Fruit fly (Drosophila melanogaster) whole organism, embryonic: ENCODE results near the gene CG31792.

Experiments used
- Atf3 ChIP-seq: fragments of 200-800 bp; sonication (Bioruptor generic); optimal IDR thresholded peaks from 3 replicates; lab custom pipeline; 2016; ENCODE audit warnings: missing biosample characterization, missing genetic modification characterization
- B-H2 ChIP-seq: fragments of 200-800 bp; sonication (Bioruptor generic); optimal IDR thresholded peaks from 2 replicates; lab custom pipeline; 2018; ENCODE audit warnings: missing biosample characterization, mild to moderate bottlenecking, missing genetic modification characterization
- Bgb ChIP-seq: fragments of 200-800 bp; sonication (Bioruptor generic); IDR thresholded peaks from 2 replicates; pipeline ENCODE4 v1.3.6; 2022; ENCODE audit warnings: missing biosample characterization, missing genetic modification characterization; ENCODE audit not compliant: partially characterized antibody
- Blimp-1 ChIP-seq: fragments of 200-800 bp; sonication (Bioruptor generic); optimal IDR thresholded peaks from 3 replicates; lab custom pipeline; 2018; ENCODE audit warnings: missing biosample characterization, missing genetic modification characterization, mild to moderate bottlenecking, moderate library complexity, missing genetic modification reagents
- CG11247 ChIP-seq: fragments of 200-800 bp; sonication (Bioruptor generic); IDR thresholded peaks from 2 replicates; pipeline ENCODE4 v1.3.6; 2022; ENCODE audit warnings: missing biosample characterization, missing genetic modification characterization
- CG11560 ChIP-seq: fragments of 200-800 bp; sonication (Bioruptor generic); IDR thresholded peaks from 3 replicates; pipeline ENCODE4 v1.3.6; 2022; ENCODE audit warnings: missing biosample characterization, missing genetic modification characterization
- CG11695 ChIP-seq: fragments of 200-800 bp; sonication (Bioruptor generic); IDR thresholded peaks from 3 replicates; pipeline ENCODE4 v1.3.6; 2022; ENCODE audit warnings: missing biosample characterization, missing genetic modification characterization
- CG12769 ChIP-seq: fragments of 200-800 bp; sonication (Bioruptor generic); optimal IDR thresholded peaks from 2 replicates; lab custom pipeline; 2019; ENCODE audit warnings: missing biosample characterization, mild to moderate bottlenecking, missing genetic modification characterization, moderate library complexity
- CG1529 ChIP-seq: fragments of 200-800 bp; sonication (Bioruptor generic); optimal IDR thresholded peaks from 3 replicates; lab custom pipeline; 2018; ENCODE audit warnings: missing biosample characterization, missing genetic modification characterization
- CG17802 ChIP-seq: fragments of 200-800 bp; sonication (Bioruptor generic); optimal IDR thresholded peaks from 2 replicates; lab custom pipeline; 2018; ENCODE audit warnings: missing biosample characterization, mild to moderate bottlenecking, missing genetic modification characterization, moderate library complexity
- CG30431 ChIP-seq: fragments of 200-800 bp; sonication (Bioruptor generic); optimal IDR thresholded peaks from 2 replicates; lab custom pipeline; 2017; ENCODE audit warnings: missing biosample characterization, missing genetic modification characterization
- CG31388 ChIP-seq: fragments of 200-800 bp; sonication (Bioruptor generic); optimal IDR thresholded peaks from 2 replicates; lab custom pipeline; 2016; ENCODE audit warnings: missing biosample characterization, missing genetic modification characterization
- CG3407 ChIP-seq: fragments of 200-800 bp; sonication (Bioruptor generic); optimal IDR thresholded peaks from 2 replicates; lab custom pipeline; 2018; ENCODE audit warnings: missing biosample characterization, mild to moderate bottlenecking, missing genetic modification characterization
- CG4282 ChIP-seq: fragments of 200-800 bp; sonication (Bioruptor generic); optimal IDR thresholded peaks from 2 replicates; lab custom pipeline; 2016; ENCODE audit warnings: missing biosample characterization, missing genetic modification characterization
- CG4424 ChIP-seq: fragments of 200-800 bp; sonication (Bioruptor generic); optimal IDR thresholded peaks from 3 replicates; lab custom pipeline; 2016; ENCODE audit warnings: missing biosample characterization, missing genetic modification characterization
- CG4730 ChIP-seq: fragments of 200-800 bp; sonication (Bioruptor generic); IDR thresholded peaks from 2 replicates; pipeline ENCODE4 v1.3.6; 2022; ENCODE audit warnings: missing biosample characterization, missing genetic modification characterization
- CG6683 ChIP-seq: fragments of 200-800 bp; sonication (Bioruptor generic); optimal IDR thresholded peaks from 2 replicates; lab custom pipeline; 2017; ENCODE audit warnings: missing biosample characterization, mild to moderate bottlenecking, missing genetic modification characterization, missing genetic modification reagents
- CG8478 ChIP-seq: fragments of >200 bp; optimal IDR thresholded peaks from 2 replicates; lab custom pipeline; 2018
- CG9609 ChIP-seq: fragments of 200-800 bp; sonication (Bioruptor generic); optimal IDR thresholded peaks from 3 replicates; lab custom pipeline; 2016; ENCODE audit warnings: missing biosample characterization, missing genetic modification characterization
- Dip2 ChIP-seq: fragments of 200-800 bp; sonication (Bioruptor generic); IDR thresholded peaks from 2 replicates; pipeline ENCODE4 v1.3.6; 2022; ENCODE audit warnings: missing biosample characterization, missing genetic modification characterization
- Dll ChIP-seq: fragments of 200-800 bp; sonication (Bioruptor generic); IDR thresholded peaks from 4 replicates; pipeline ENCODE4 v1.3.6; 2022; ENCODE audit warnings: missing biosample characterization, missing genetic modification characterization; ENCODE audit not compliant: partially characterized antibody
- Dp ChIP-seq: fragments of 200-800 bp; sonication (Bioruptor generic); optimal IDR thresholded peaks from 2 replicates; lab custom pipeline; 2018; ENCODE audit warnings: missing biosample characterization, mild to moderate bottlenecking, missing genetic modification characterization, moderate library complexity
- HLH3B ChIP-seq: fragments of 200-800 bp; sonication (Bioruptor generic); IDR thresholded peaks from 2 replicates; pipeline ENCODE4 v1.3.6; 2022; ENCODE audit warnings: missing biosample characterization, missing genetic modification characterization
- Hand ChIP-seq: fragments of 200-800 bp; sonication (Bioruptor generic); optimal IDR thresholded peaks from 2 replicates; lab custom pipeline; 2017; ENCODE audit warnings: mild to moderate bottlenecking, missing biosample characterization, missing genetic modification reagents, missing genetic modification characterization
- Lim3 ChIP-seq: fragments of 200-800 bp; sonication (Bioruptor generic); IDR thresholded peaks from 2 replicates; pipeline ENCODE4 v1.3.6; 2022; ENCODE audit warnings: missing biosample characterization, missing genetic modification characterization
- Lpt ChIP-seq: fragments of >200 bp; optimal IDR thresholded peaks from 2 replicates; lab custom pipeline; 2018; ENCODE audit warnings: missing biosample characterization, missing genetic modification characterization
- Nf-YA ChIP-seq: fragments of 200-800 bp; sonication (Bioruptor generic); IDR thresholded peaks from 2 replicates; pipeline ENCODE4 v1.3.6; 2022; ENCODE audit warnings: missing biosample characterization, missing genetic modification characterization
- Nf-YC ChIP-seq: fragments of 200-800 bp; optimal IDR thresholded peaks from 3 replicates; lab custom pipeline; 2019; ENCODE audit warnings: missing biosample characterization, mild to moderate bottlenecking, missing genetic modification characterization, moderate library complexity
- PHDP ChIP-seq: fragments of 200-800 bp; sonication (Bioruptor generic); optimal IDR thresholded peaks from 3 replicates; lab custom pipeline; 2018; ENCODE audit warnings: missing biosample characterization, mild to moderate bottlenecking, missing genetic modification characterization, moderate library complexity
- Poxn ChIP-seq: fragments of 200-800 bp; sonication (Bioruptor generic); IDR thresholded peaks from 2 replicates; pipeline ENCODE4 v1.3.6; 2022; ENCODE audit warnings: missing biosample characterization, missing genetic modification characterization
- Rx ChIP-seq: fragments of 200-800 bp; sonication (Bioruptor generic); IDR thresholded peaks from 2 replicates; pipeline ENCODE4 v1.3.6; 2022; ENCODE audit warnings: missing biosample characterization, missing genetic modification characterization
- Spps ChIP-seq: fragments of 200-800 bp; sonication (Bioruptor generic); optimal IDR thresholded peaks from 2 replicates; lab custom pipeline; 2018; ENCODE audit warnings: missing biosample characterization, mild to moderate bottlenecking, missing genetic modification characterization
- Tbp ChIP-seq: fragments of >200 bp; optimal IDR thresholded peaks from 2 replicates; lab custom pipeline; 2018; ENCODE audit warnings: missing biosample characterization, missing genetic modification characterization
- Xbp1 ChIP-seq: fragments of 200-800 bp; sonication (Bioruptor generic); optimal IDR thresholded peaks from 3 replicates; lab custom pipeline; 2016; ENCODE audit warnings: missing biosample characterization, mild to moderate bottlenecking, missing genetic modification characterization
- aop ChIP-seq: fragments of 200-800 bp; sonication (Bioruptor generic); IDR thresholded peaks from 2 replicates; pipeline ENCODE4 v1.3.6; 2022; ENCODE audit warnings: missing biosample characterization, missing genetic modification characterization
- ase ChIP-seq: fragments of 200-800 bp; sonication (Bioruptor generic); IDR thresholded peaks from 3 replicates; pipeline ENCODE4 v1.3.6; 2022; ENCODE audit warnings: missing biosample characterization, missing genetic modification characterization
- bsh ChIP-seq, 2 experiments: fragments of 200-800 bp; sonication (Bioruptor generic); optimal IDR thresholded peaks; 2 replicates each; lab custom pipeline; 2017 to 2018; ENCODE audit warnings: mild to moderate bottlenecking in 2 of 2, missing biosample characterization in 2 of 2, missing genetic modification characterization in 2 of 2, moderate library complexity in 1 of 2
- cato ChIP-seq: fragments of 200-800 bp; sonication (Bioruptor generic); optimal IDR thresholded peaks from 2 replicates; lab custom pipeline; 2016; ENCODE audit warnings: missing biosample characterization, missing genetic modification characterization, borderline replicate concordance
- crc ChIP-seq: fragments of 200-800 bp; sonication (Bioruptor generic); optimal IDR thresholded peaks from 2 replicates; lab custom pipeline; 2016; ENCODE audit warnings: missing biosample characterization, missing genetic modification characterization
- esg ChIP-seq: fragments of 200-800 bp; sonication (Bioruptor generic); conservative IDR thresholded peaks from 2 replicates; pipeline ENCODE4 v1.3.6; 2022; ENCODE audit warnings: missing biosample characterization, missing genetic modification characterization
- gfzf ChIP-seq: fragments of 200-800 bp; sonication (Bioruptor generic); optimal IDR thresholded peaks from 2 replicates; lab custom pipeline; 2016; ENCODE audit warnings: missing biosample characterization, mild to moderate bottlenecking, missing genetic modification characterization, moderate library complexity
- mirr ChIP-seq: fragments of 200-800 bp; sonication (Bioruptor generic); optimal IDR thresholded peaks from 3 replicates; lab custom pipeline; 2018; ENCODE audit warnings: missing biosample characterization, mild to moderate bottlenecking, missing genetic modification characterization
- odd ChIP-seq: fragments of 200-800 bp; sonication (Bioruptor generic); optimal IDR thresholded peaks from 2 replicates; lab custom pipeline; 2017; ENCODE audit warnings: missing biosample characterization, mild to moderate bottlenecking, missing genetic modification characterization
- pzg ChIP-seq: fragments of 200-800 bp; sonication (Bioruptor generic); optimal IDR thresholded peaks from 3 replicates; lab custom pipeline; 2018; ENCODE audit warnings: missing biosample characterization, mild to moderate bottlenecking, missing genetic modification characterization, moderate library complexity
- tio ChIP-seq: fragments of 200-800 bp; sonication (Bioruptor generic); optimal IDR thresholded peaks from 2 replicates; lab custom pipeline; 2017; ENCODE audit warnings: missing biosample characterization, missing genetic modification characterization, inconsistent platforms
- tna ChIP-seq: fragments of 200-800 bp; sonication (Bioruptor generic); IDR thresholded peaks from 2 replicates; pipeline ENCODE4 v1.3.6; 2022; ENCODE audit warnings: missing biosample characterization, missing genetic modification characterization; ENCODE audit not compliant: partially characterized antibody
- toy ChIP-seq: fragments of 200-800 bp; sonication (Bioruptor generic); IDR thresholded peaks from 2 replicates; pipeline ENCODE4 v1.3.6; 2022; ENCODE audit warnings: missing biosample characterization, missing genetic modification characterization
- tx ChIP-seq: fragments of 200-800 bp; sonication (Bioruptor generic); optimal IDR thresholded peaks from 2 replicates; lab custom pipeline; 2016; ENCODE audit warnings: missing biosample characterization, missing genetic modification characterization
- unpg ChIP-seq: fragments of 200-800 bp; sonication (Bioruptor generic); optimal IDR thresholded peaks from 3 replicates; lab custom pipeline; 2018; ENCODE audit warnings: missing biosample characterization, mild to moderate bottlenecking, missing genetic modification characterization, moderate library complexity

The CG31792 gene

DNA sequence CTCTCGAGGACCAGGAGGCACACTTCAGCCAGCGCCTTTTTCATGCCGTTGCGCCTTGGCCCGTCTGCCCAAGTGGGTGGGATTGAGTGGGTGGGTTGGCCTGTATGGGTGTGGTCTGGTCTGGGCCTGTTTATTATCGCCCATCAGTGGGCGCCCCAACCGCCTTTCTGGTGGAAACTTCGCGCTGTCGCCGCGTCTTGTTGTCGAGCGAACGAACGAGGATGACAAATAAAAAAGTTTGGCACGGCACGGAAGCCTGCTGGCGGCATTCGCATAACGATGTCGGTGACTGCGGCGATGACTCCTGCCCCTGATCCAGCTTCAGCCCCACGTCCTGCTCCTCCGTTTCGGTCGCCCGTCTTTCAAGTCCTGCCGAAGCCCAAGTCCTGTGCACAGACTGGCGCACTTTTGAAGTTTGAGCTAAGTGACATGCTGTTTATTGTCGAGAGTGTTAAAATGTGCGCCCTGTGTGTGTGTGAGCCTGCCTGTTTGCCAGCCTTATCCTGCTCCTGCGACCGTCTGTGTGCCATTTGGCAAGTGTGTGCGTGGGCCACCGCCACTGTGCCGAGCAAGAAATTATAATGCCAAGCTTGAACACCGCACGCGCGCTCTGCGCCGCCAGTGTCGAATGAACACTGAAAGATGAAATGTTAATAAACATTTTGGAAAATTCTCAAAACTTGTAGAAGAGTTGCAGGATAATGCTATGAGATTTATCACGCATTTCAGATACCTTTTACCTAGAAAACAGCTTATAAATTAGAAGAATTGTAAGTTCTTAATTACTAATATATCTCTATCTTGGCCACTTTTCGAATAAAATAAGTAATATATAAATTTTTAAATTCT lies 17.0 kb downstream of the CG31792 start (continued):
- peak in 1 of 2 experiments; percentile 73 for TF ChIP-seq bsh (GFP tag; optimal IDR thresholded peaks at IDR 0.05; lab: Kevin White, UChicago)
- no peak for TF ChIP-seq aop (GFP tag; lab: Robert Waterston, UW)
- TF ChIP-seq mirr (GFP tag; lab: Kevin White, UChicago), result peak; percentile 66
- TF ChIP-seq HLH3B (GFP tag; lab: Robert Waterston, UW), result peak; percentile 70
- no peak for TF ChIP-seq crc (GFP tag; lab: Kevin White, UChicago)
- TF ChIP-seq Lim3, result no peak
- TF ChIP-seq tx (GFP tag; lab: Kevin White, UChicago), result no peak
- no peak for TF ChIP-seq Lpt (GFP tag; lab: Kevin White, UChicago)
- no peak for TF ChIP-seq Nf-YA
- peak; percentile 54 for TF ChIP-seq CG1529 (GFP tag; lab: Kevin White, UChicago)
- peak; percentile 41; the same call in 1 of the 2 replicates for TF ChIP-seq esg (GFP tag; lab: Robert Waterston, UW)
- peak; percentile 66 for TF ChIP-seq B-H2 (GFP tag; lab: Kevin White, UChicago)
- no peak for TF ChIP-seq pzg (GFP tag; lab: Kevin White, UChicago)
- TF ChIP-seq Spps (tag; lab: Kevin White, UChicago), result no peak
- TF ChIP-seq gfzf (GFP tag; lab: Kevin White, UChicago), result no peak
- peak; percentile 91 for TF ChIP-seq Hand (GFP tag; lab: Kevin White, UChicago)
- TF ChIP-seq Blimp-1, result peak; percentile 70
- peak; percentile 78 for TF ChIP-seq odd (GFP tag; lab: Kevin White, UChicago)
- peak; percentile 65 for TF ChIP-seq Xbp1
- 0 out of 3 replicates have a peak, but pooled peaks have one; percentile 32 for TF ChIP-seq CG11560
- no peak for TF ChIP-seq Tbp (GFP tag; lab: Kevin White, UChicago)
- peak; percentile 68; the same call in 1 of the 3 replicates for TF ChIP-seq CG11695 (GFP tag; lab: Robert Waterston, UW)
- TF ChIP-seq CG30431, result peak; percentile 12
- no peak for TF ChIP-seq ase
- TF ChIP-seq Nf-YC (tag; lab: Kevin White, UChicago), result peak; percentile 76
- TF ChIP-seq Dll, result no peak
- peak; percentile 43 for TF ChIP-seq tio (GFP tag; lab: Kevin White, UChicago)
- TF ChIP-seq CG4424 (GFP tag; lab: Kevin White, UChicago), result peak; percentile 53
- TF ChIP-seq Dp (GFP tag; lab: Kevin White, UChicago), result no peak
- no peak for TF ChIP-seq cato (GFP tag; lab: Kevin White, UChicago)
- peak; percentile 74 for TF ChIP-seq unpg (GFP tag; lab: Kevin White, UChicago)
- no peak for TF ChIP-seq Poxn (GFP tag; lab: Robert Waterston, UW)
- no peak for TF ChIP-seq tna
- TF ChIP-seq CG6683 (GFP tag; lab: Kevin White, UChicago), result peak; percentile 74
- TF ChIP-seq CG4730, result peak; percentile 16; the same call in 1 of the 2 replicates
- peak; percentile 35 for TF ChIP-seq CG31388 (GFP tag; lab: Kevin White, UChicago)
- TF ChIP-seq CG3407 (GFP tag; lab: Kevin White, UChicago), result peak; percentile 17
- no peak for TF ChIP-seq CG12769 (tag; lab: Kevin White, UChicago)
- no peak for TF ChIP-seq CG17802
- no peak for TF ChIP-seq CG9609 (GFP tag; lab: Kevin White, UChicago)
- peak; percentile 81 for TF ChIP-seq PHDP (tag; lab: Kevin White, UChicago)
- TF ChIP-seq Bgb (GFP tag; lab: Robert Waterston, UW), result no peak; the same call in 1 of the 2 replicates
- TF ChIP-seq Rx (GFP tag; lab: Robert Waterston, UW), result peak; percentile 46; the same call in 1 of the 2 replicates
- no peak for TF ChIP-seq Dip2 (GFP tag; lab: Robert Waterston, UW)
- TF ChIP-seq CG4282 (GFP tag; lab: Kevin White, UChicago), result no peak
- TF ChIP-seq toy, result no peak
- TF ChIP-seq CG11247 (GFP tag; lab: Robert Waterston, UW), result peak; percentile 26; the same call in 1 of the 2 replicates
- no peak for TF ChIP-seq Atf3 (GFP tag; lab: Kevin White, UChicago)
- no peak for TF ChIP-seq CG8478
